Worm (Caenorhabditis elegans) whole organism, L4 larva: ENCODE measurements around the gene coq-8.

Source experiments
- R02D3.7 ChIP-seq: fragments of 150-350 bp; sonication (generic microtip); optimal IDR thresholded peaks from 3 replicates; lab custom pipeline; 2014; ENCODE audit warnings: missing biosample characterization, missing genetic modification characterization
- ZK337.2 ChIP-seq: fragments of 200-800 bp; sonication (Bioruptor generic); IDR thresholded peaks from 2 replicates; pipeline ENCODE4 v1.3.6; 2022; ENCODE audit warnings: missing genetic modification reagents, missing genetic modification characterization, missing compliant biosample characterization
- ama-1 ChIP-seq: fragments of 150-350 bp; optimal IDR thresholded peaks from 2 replicates; lab custom pipeline; 2014; ENCODE audit warnings: inconsistent platforms, mixed read lengths
- duxl-1 ChIP-seq: sonication (generic microtip); optimal IDR thresholded peaks from 2 replicates; lab custom pipeline; 2016; ENCODE audit warnings: mild to moderate bottlenecking, missing genetic modification characterization, moderate library complexity, missing compliant biosample characterization; ENCODE audit not compliant: poor library complexity
- dve-1 ChIP-seq: sonication (generic microtip); optimal IDR thresholded peaks from 2 replicates; lab custom pipeline; 2017; ENCODE audit warnings: antibody characterized with exemption, mild to moderate bottlenecking, missing genetic modification characterization, missing compliant biosample characterization; ENCODE audit not compliant: insufficient read depth
- fkh-10 ChIP-seq: fragments of 150-350 bp; optimal IDR thresholded peaks from 2 replicates; lab custom pipeline; 2014; ENCODE audit warnings: missing biosample characterization, missing genetic modification reagents, missing genetic modification characterization
- gei-8 ChIP-seq: fragments of 200-800 bp; sonication (Bioruptor generic); optimal IDR thresholded peaks from 2 replicates; lab custom pipeline; 2018; ENCODE audit warnings: mild to moderate bottlenecking, missing genetic modification characterization, missing compliant biosample characterization
- lin-1 ChIP-seq: fragments of 200-800 bp; sonication (Bioruptor generic); IDR thresholded peaks from 2 replicates; pipeline ENCODE4 v1.3.6; 2022; ENCODE audit warnings: missing genetic modification reagents, missing genetic modification characterization, missing compliant biosample characterization
- lin-15B ChIP-seq: fragments of 150-350 bp; sonication (generic microtip); optimal IDR thresholded peaks from 3 replicates; lab custom pipeline; 2014; ENCODE audit warnings: missing biosample characterization, missing genetic modification characterization
- nhr-42 ChIP-seq: fragments of 200-800 bp; sonication (Bioruptor generic); IDR thresholded peaks from 2 replicates; pipeline ENCODE4 v1.3.6; 2022; ENCODE audit warnings: missing genetic modification characterization, missing compliant biosample characterization
- nhr-77 ChIP-seq: fragments of 150-350 bp; optimal IDR thresholded peaks from 2 replicates; lab custom pipeline; 2014; ENCODE audit warnings: missing biosample characterization, missing genetic modification characterization
- pha-4 ChIP-seq, 2 experiments: fragments of 150-350 bp in 1 of 2; fragments of 200-800 bp in 1 of 2; sonication (Bioruptor generic) in 1 of 2; IDR thresholded peaks in 1 of 2; optimal IDR thresholded peaks in 1 of 2; 2 replicates each; pipeline versions ENCODE4 v1.3.6 to Lab custom; 2014 to 2022; ENCODE audit warnings: missing genetic modification characterization in 2 of 2, missing genetic modification reagents in 2 of 2, missing biosample characterization in 1 of 2, missing compliant biosample characterization in 1 of 2
- zip-11 ChIP-seq: fragments of 200-800 bp; sonication (Bioruptor generic); IDR thresholded peaks from 2 replicates; pipeline ENCODE4 v1.3.6; 2022; ENCODE audit warnings: missing genetic modification characterization, missing compliant biosample characterization
- ztf-11 ChIP-seq: fragments of 150-350 bp; optimal IDR thresholded peaks from 2 replicates; lab custom pipeline; 2014; ENCODE audit warnings: missing biosample characterization, missing genetic modification characterization

ce11 chrIII:4881955-4882354 lies 18.7 kb downstream of the coq-8 start:
- no peak for TF ChIP-seq gei-8 (GFP tag; lab: Kevin White, UChicago)
- no peak for TF ChIP-seq pha-4 (GFP tag; IDR thresholded peaks at IDR 0.05; lab: Robert Waterston, UW)
- no peak for TF ChIP-seq pha-4 (tag; optimal IDR thresholded peaks at IDR 0.05; lab: Kevin White, UChicago)
- no peak for TF ChIP-seq dve-1 (tag; lab: Kevin White, UChicago)
- no peak for TF ChIP-seq ama-1
- no peak for TF ChIP-seq nhr-42 (GFP tag; lab: Robert Waterston, UW)
- TF ChIP-seq ZK337.2 (GFP tag; lab: Robert Waterston, UW) = no peak
- no peak for TF ChIP-seq ztf-11
- TF ChIP-seq R02D3.7 = no peak
- TF ChIP-seq fkh-10 (GFP tag; lab: Kevin White, UChicago) = no peak
- no peak for TF ChIP-seq zip-11 (GFP tag; lab: Robert Waterston, UW)
- no peak for TF ChIP-seq duxl-1 (tag; lab: Kevin White, UChicago)
- no peak for TF ChIP-seq nhr-77 (tag; lab: Kevin White, UChicago)
- TF ChIP-seq lin-15B (tag; lab: Kevin White, UChicago) = no peak
- TF ChIP-seq lin-1 (GFP tag; lab: Robert Waterston, UW) = no peak
